Fruit fly (Drosophila melanogaster): Measurements from ENCODE around the gene Rpn5.
A peak's percentile ranks its signal among the peaks of the same experiment; 100 is the strongest.

Gene Rpn5

DNA sequence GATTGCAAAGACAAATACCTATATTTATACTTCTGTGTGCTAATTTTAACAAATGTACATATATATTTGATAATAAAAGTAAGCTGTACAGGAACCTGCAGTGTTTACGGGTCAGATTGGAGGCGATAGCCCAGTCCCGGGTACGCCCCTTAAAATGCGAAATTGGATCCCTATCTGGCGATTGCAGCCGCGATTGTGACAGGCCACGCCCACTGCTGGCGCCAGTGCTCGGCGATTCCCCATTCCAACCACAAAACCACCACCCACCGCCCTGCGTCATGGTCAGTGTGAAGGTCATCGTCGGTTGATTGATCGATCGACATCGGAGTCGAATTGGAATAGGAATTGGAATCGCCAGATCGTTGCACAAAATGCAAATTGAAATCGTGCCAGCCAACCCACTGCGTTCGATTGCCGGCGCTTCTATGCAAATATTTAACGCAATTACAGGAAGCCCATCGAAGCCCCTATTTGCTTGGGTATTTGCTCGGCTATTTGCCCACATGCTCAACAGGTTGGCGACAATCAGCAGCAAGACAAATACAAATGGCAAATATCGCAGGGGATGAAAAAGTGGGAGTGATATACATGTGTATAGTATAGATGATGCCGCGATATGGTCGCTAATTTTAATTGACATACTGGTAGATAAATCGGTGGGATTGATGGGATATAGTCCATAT, 49.5 kb downstream of the Rpn5 start:
- peak; percentile 83 for TF ChIP-seq Eip78C (GFP tag)
- no peak for TF ChIP-seq CG31627 (GFP tag; optimal IDR thresholded peaks at IDR 0.05)
- peak; percentile 21 for TF ChIP-seq CG6792 (GFP tag; optimal IDR thresholded peaks at IDR 0.05)
- peak; percentile 19 for TF ChIP-seq CG34406 (GFP tag; optimal IDR thresholded peaks at IDR 0.05)
- no peak for TF ChIP-seq CG8119 (GFP tag; IDR thresholded peaks at IDR 0.05)
- TF ChIP-seq fd59A (GFP tag; optimal IDR thresholded peaks at IDR 0.05), result peak; percentile 11
- peak; percentile 52 for TF ChIP-seq CG10669 (GFP tag; optimal IDR thresholded peaks at IDR 0.05)
- peak; percentile 41 for TF ChIP-seq CG10631 (GFP tag; optimal IDR thresholded peaks at IDR 0.05)
- no peak for TF ChIP-seq Smox (GFP tag; optimal IDR thresholded peaks at IDR 0.05)
- TF ChIP-seq achi (GFP tag; optimal IDR thresholded peaks at IDR 0.05), result peak; percentile 2
- peak; percentile 39 for TF ChIP-seq CG7368 (GFP tag; optimal IDR thresholded peaks at IDR 0.05)
- TF ChIP-seq esn (GFP tag; optimal IDR thresholded peaks at IDR 0.05), result peak; percentile 14
- no peak for TF ChIP-seq Hr39 (GFP tag; optimal IDR thresholded peaks at IDR 0.05)
- TF ChIP-seq Hr38 (GFP tag; optimal IDR thresholded peaks at IDR 0.05), result no peak
- TF ChIP-seq pdm3 (GFP tag; optimal IDR thresholded peaks at IDR 0.05), result peak; percentile 11
- no peak for TF ChIP-seq Sox102F (GFP tag; optimal IDR thresholded peaks at IDR 0.05)
- no peak for TF ChIP-seq CG6808 (GFP tag; optimal IDR thresholded peaks at IDR 0.05)
- TF ChIP-seq CG32006 (GFP tag; optimal IDR thresholded peaks at IDR 0.05), result no peak
- TF ChIP-seq dsx (GFP tag; optimal IDR thresholded peaks at IDR 0.05; ENCODE audit: poor library complexity, severe bottlenecking), result no peak
- TF ChIP-seq CG4318 (GFP tag; optimal IDR thresholded peaks at IDR 0.05), result peak; percentile 21
- peak; percentile 13 for TF ChIP-seq CG11762 (GFP tag; optimal IDR thresholded peaks at IDR 0.05; ENCODE audit: insufficient read depth)
- peak; percentile 47 for TF ChIP-seq CG3919 (GFP tag; optimal IDR thresholded peaks at IDR 0.05)
- TF ChIP-seq Eip75B (GFP tag; optimal IDR thresholded peaks at IDR 0.05), result peak; percentile 18
- TF ChIP-seq Gug (GFP tag; IDR thresholded peaks at IDR 0.05), result 0 out of 2 replicates have a peak, but pooled peaks have one; percentile 13
- TF ChIP-seq CG1621 (tag; optimal IDR thresholded peaks at IDR 0.05), result no peak
- TF ChIP-seq Sox15 (GFP tag; optimal IDR thresholded peaks at IDR 0.05), result no peak
- peak; percentile 31 for TF ChIP-seq acj6 (GFP tag; optimal IDR thresholded peaks at IDR 0.05)
- TF ChIP-seq CG8632 (GFP tag; optimal IDR thresholded peaks at IDR 0.05), result peak; percentile 53
- TF ChIP-seq Sox14 (GFP tag; optimal IDR thresholded peaks at IDR 0.05), result no peak
- peak; percentile 51 for TF ChIP-seq OdsH (GFP tag; optimal IDR thresholded peaks at IDR 0.05)
- TF ChIP-seq CG15336 (GFP tag; IDR thresholded peaks at IDR 0.05), result no peak
- no peak for TF ChIP-seq topi (GFP tag; optimal IDR thresholded peaks at IDR 0.05)
- TF ChIP-seq salr (GFP tag; optimal IDR thresholded peaks at IDR 0.05), result peak in 1 of 2 experiments; percentile 54
- peak; percentile 35 for TF ChIP-seq spab (GFP tag; optimal IDR thresholded peaks at IDR 0.05)
- TF ChIP-seq svp (GFP tag), result peak; percentile 91
- no peak for TF ChIP-seq ss (GFP tag; optimal IDR thresholded peaks at IDR 0.05)
- no peak for TF ChIP-seq CG16779 (tag; optimal IDR thresholded peaks at IDR 0.05)
- no peak for TF ChIP-seq fd85E (GFP tag; optimal IDR thresholded peaks at IDR 0.05)
- TF ChIP-seq net (GFP tag; optimal IDR thresholded peaks at IDR 0.05), result peak; percentile 46
- TF ChIP-seq CG3032 (tag; optimal IDR thresholded peaks at IDR 0.05), result peak; percentile 19
- TF ChIP-seq fkh (GFP tag; optimal IDR thresholded peaks at IDR 0.05), result peak; percentile 41
- TF ChIP-seq CG6854 (GFP tag; optimal IDR thresholded peaks at IDR 0.05), result no peak
- TF ChIP-seq Eip93F (GFP tag; optimal IDR thresholded peaks at IDR 0.05), result no peak
- no peak for TF ChIP-seq CG8319 (GFP tag; optimal IDR thresholded peaks at IDR 0.05)
- no peak for TF ChIP-seq CG11294 (GFP tag; IDR thresholded peaks at IDR 0.05)
- TF ChIP-seq dac (GFP tag; optimal IDR thresholded peaks at IDR 0.05), result no peak
- no peak for TF ChIP-seq Blimp-1 (GFP tag; optimal IDR thresholded peaks at IDR 0.05)
